Worm (Caenorhabditis elegans): ENCODE data around the gene agt-2.

- TF ChIP-seq ama-1 (optimal IDR thresholded peaks at IDR 0.05): no peak
- TF ChIP-seq ama-1 (GFP tag; optimal IDR thresholded peaks at IDR 0.05): no peak
- TF ChIP-seq him-1 (tag; optimal IDR thresholded peaks at IDR 0.05): no peak
- TF ChIP-seq F57A8.1 (GFP tag; optimal IDR thresholded peaks at IDR 0.05): no peak
- no peak for TF ChIP-seq zim-3 (tag; optimal IDR thresholded peaks at IDR 0.05)
- TF ChIP-seq unc-62 (GFP tag; optimal IDR thresholded peaks at IDR 0.05): no peak
- no peak for TF ChIP-seq efl-1 (GFP tag; optimal IDR thresholded peaks at IDR 0.05)
- no peak for TF ChIP-seq xnd-1 (tag; optimal IDR thresholded peaks at IDR 0.05)
- TF ChIP-seq snpc-4 (GFP tag; optimal IDR thresholded peaks at IDR 0.05): no peak
- TF ChIP-seq snpc-4 (tag; optimal IDR thresholded peaks at IDR 0.05): no peak
These were observed 44.7 kb upstream of the agt-2 start for ce11 chrII:5418317-5418716.

Measured in whole organism, young adult.